Comparison of ENCODE assay signal across 2 fruit fly cellular contexts in genomic region chr2L:9134940-9135339, dm6.
TF ChIP-seq lines count a peak whose summit lies in the region.

No protein-coding gene starts in this region.

- no peak for TF ChIP-seq CTCF in whole organism, embryonic (GFP tag; optimal IDR thresholded peaks at IDR 0.05; lab: Kevin White, UChicago)

TF ChIP-seq in whole organism, embryonic, 481 proteins besides CTCF, POLR2A, EP300 and RAD21:
- TF ChIP-seq so (GFP tag; IDR thresholded peaks at IDR 0.05; lab: Robert Waterston, UW), result peak; percentile 25; the same call in 1 of the 3 replicates
- peak; percentile 26; the same call in 1 of the 3 replicates for TF ChIP-seq sr (GFP tag; IDR thresholded peaks at IDR 0.05; lab: Robert Waterston, UW)
- peak; percentile 62; the same call in 1 of the 3 replicates for TF ChIP-seq CG2199 (GFP tag; IDR thresholded peaks at IDR 0.05; lab: Robert Waterston, UW)
- peak; percentile 70 for TF ChIP-seq CG4360 (GFP tag; IDR thresholded peaks at IDR 0.05; lab: Robert Waterston, UW)
- TF ChIP-seq pb (GFP tag; optimal IDR thresholded peaks at IDR 0.05; lab: Kevin White, UChicago), result no peak
- TF ChIP-seq Fer2 (tag; optimal IDR thresholded peaks at IDR 0.05; lab: Kevin White, UChicago), result no peak
- peak; percentile 8; the same call in 1 of the 2 replicates for TF ChIP-seq CG14014 (GFP tag; IDR thresholded peaks at IDR 0.05; lab: Robert Waterston, UW)

TF ChIP-seq in whole organism, pupa, 21 proteins besides CTCF, POLR2A, EP300 and RAD21:
- no peak for TF ChIP-seq CG13204 (GFP tag; optimal IDR thresholded peaks at IDR 0.05; lab: Kevin White, UChicago)
- TF ChIP-seq CG15710 (tag; optimal IDR thresholded peaks at IDR 0.05; lab: Kevin White, UChicago), result no peak
- TF ChIP-seq D1 (tag; optimal IDR thresholded peaks at IDR 0.05; lab: Kevin White, UChicago), result no peak
- no peak for TF ChIP-seq fd96Ca (GFP tag; IDR thresholded peaks at IDR 0.05; lab: Robert Waterston, UW)
- TF ChIP-seq CG8159 (tag; optimal IDR thresholded peaks at IDR 0.05; lab: Kevin White, UChicago), result no peak
- no peak for TF ChIP-seq Ets98B (GFP tag; IDR thresholded peaks at IDR 0.05; lab: Robert Waterston, UW)
- peak; percentile 18; the same call in 1 of the 2 replicates for TF ChIP-seq CG32121 (GFP tag; IDR thresholded peaks at IDR 0.05; lab: Robert Waterston, UW)
